Worm (Caenorhabditis elegans): ENCODE data around the gene W06A11.1.

The W06A11.1 gene

ce11 chrII:4102723-4103122, 35.4 kb downstream of the W06A11.1 start:
- TF ChIP-seq F13H6.1 (tag; optimal IDR thresholded peaks at IDR 0.05) (no peak), nhr-21 (tag; optimal IDR thresholded peaks at IDR 0.05) (no peak), sma-3 (GFP tag; optimal IDR thresholded peaks at IDR 0.05) (no peak), elt-1 (tag; optimal IDR thresholded peaks at IDR 0.05) (no peak), alr-1 (tag; optimal IDR thresholded peaks at IDR 0.05) (no peak), gmeb-1 (tag; optimal IDR thresholded peaks at IDR 0.05) (no peak), mab-5 (tag; optimal IDR thresholded peaks at IDR 0.05) (no peak), mbf-1 (tag; optimal IDR thresholded peaks at IDR 0.05) (no peak), ztf-11 (tag; optimal IDR thresholded peaks at IDR 0.05) (no peak), crh-2 (tag; optimal IDR thresholded peaks at IDR 0.05) (no peak), nhr-77 (tag; optimal IDR thresholded peaks at IDR 0.05) (no peak), lin-39 (tag; optimal IDR thresholded peaks at IDR 0.05) (no peak), unc-39 (tag; optimal IDR thresholded peaks at IDR 0.05) (no peak)

ce11 chrII:4107196-4107595, 39.8 kb downstream of the W06A11.1 start:
- TF ChIP-seq blmp-1 (tag; optimal IDR thresholded peaks at IDR 0.05; ENCODE audit: insufficient read depth) (no peak), alr-1 (tag; optimal IDR thresholded peaks at IDR 0.05) (no peak), nhr-77 (tag; optimal IDR thresholded peaks at IDR 0.05) (no peak), nhr-21 (tag; optimal IDR thresholded peaks at IDR 0.05) (no peak), nhr-12 (tag; optimal IDR thresholded peaks at IDR 0.05) (no peak), lin-39 (tag; optimal IDR thresholded peaks at IDR 0.05) (no peak), elt-3 (tag; optimal IDR thresholded peaks at IDR 0.05) (no peak), F13H6.1 (tag; optimal IDR thresholded peaks at IDR 0.05) (no peak), ZK546.5 (tag; optimal IDR thresholded peaks at IDR 0.05) (no peak), mbf-1 (tag; optimal IDR thresholded peaks at IDR 0.05) (no peak), crh-2 (tag; optimal IDR thresholded peaks at IDR 0.05) (no peak), ama-1 (optimal IDR thresholded peaks at IDR 0.05) (no peak), ztf-4 (tag; optimal IDR thresholded peaks at IDR 0.05) (no peak), ztf-11 (tag; optimal IDR thresholded peaks at IDR 0.05) (no peak), nhr-6 (tag; optimal IDR thresholded peaks at IDR 0.05) (no peak), snpc-4 (tag; optimal IDR thresholded peaks at IDR 0.05) (no peak), nhr-11 (tag; optimal IDR thresholded peaks at IDR 0.05) (no peak), R02D3.7 (tag; optimal IDR thresholded peaks at IDR 0.05) (no peak), zag-1 (tag; optimal IDR thresholded peaks at IDR 0.05) (no peak)

- TF ChIP-seq mbf-1 (tag; optimal IDR thresholded peaks at IDR 0.05): no peak
- no peak for TF ChIP-seq ztf-4 (tag; optimal IDR thresholded peaks at IDR 0.05)
- TF ChIP-seq ama-1 (optimal IDR thresholded peaks at IDR 0.05): no peak
- TF ChIP-seq unc-39 (tag; optimal IDR thresholded peaks at IDR 0.05): no peak
- TF ChIP-seq unc-55 (GFP tag; optimal IDR thresholded peaks at IDR 0.05): no peak
- TF ChIP-seq nhr-77 (tag; optimal IDR thresholded peaks at IDR 0.05): no peak
- no peak for TF ChIP-seq sem-4 (tag; optimal IDR thresholded peaks at IDR 0.05)
- TF ChIP-seq ceh-16 (tag; optimal IDR thresholded peaks at IDR 0.05): no peak
- no peak for TF ChIP-seq fos-1 (tag; optimal IDR thresholded peaks at IDR 0.05)
- no peak for TF ChIP-seq blmp-1 (tag; optimal IDR thresholded peaks at IDR 0.05; ENCODE audit: insufficient read depth)
- TF ChIP-seq sma-3 (GFP tag; optimal IDR thresholded peaks at IDR 0.05): no peak
Observed at ce11 chrII:4118508-4118907, 51.1 kb downstream of the W06A11.1 start.
